Fruit fly (Drosophila melanogaster) whole organism: ENCODE results near the gene Polr1C.

ENCODE experiments used
- Dll ChIP-seq: fragments of >200 bp; optimal IDR thresholded peaks from 2 replicates; lab custom pipeline; 2017
- EcR ChIP-seq, 2 experiments: fragments of >200 bp; optimal IDR thresholded peaks; 2 replicates each; lab custom pipeline; 2017; ENCODE audit warnings: missing biosample characterization in 2 of 2, missing genetic modification characterization in 2 of 2, missing genetic modification reagents in 2 of 2
- psq ChIP-seq: fragments of >200 bp; optimal IDR thresholded peaks from 2 replicates; lab custom pipeline; 2017
- usp ChIP-seq: fragments of >200 bp; optimal IDR thresholded peaks from 2 replicates; lab custom pipeline; 2017; ENCODE audit warnings: missing biosample characterization, missing genetic modification characterization, mixed read lengths

DNA sequence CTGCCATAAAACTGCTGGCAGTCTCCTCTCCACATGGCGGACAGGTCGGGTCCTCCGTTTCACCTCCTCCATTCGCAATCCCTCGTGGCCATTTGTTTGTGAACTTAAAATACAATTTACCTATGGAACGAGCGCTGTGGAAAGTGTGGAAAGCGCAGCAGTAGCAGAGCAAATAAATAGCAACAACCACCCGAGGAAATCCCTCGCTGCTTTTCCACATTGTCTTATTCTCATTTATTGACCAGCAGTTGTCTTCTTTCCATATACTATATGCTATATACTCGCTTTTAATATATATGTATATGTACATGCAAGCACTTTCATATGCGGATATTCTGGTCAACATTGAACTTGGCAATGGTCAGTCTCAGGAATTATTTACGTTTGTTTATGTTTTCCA is 36.5 kb upstream of the Polr1C start, which contains the start of gene hoe1:
- TF ChIP-seq usp = no peak
- no peak for TF ChIP-seq Dll (lab: Kevin White, UChicago)
- TF ChIP-seq psq (lab: Kevin White, UChicago) = no peak
- TF ChIP-seq EcR (GFP tag; optimal IDR thresholded peaks at IDR 0.05; lab: Kevin White, UChicago) = no peak
